Fruit fly (Drosophila melanogaster) whole organism, embryonic: ENCODE results near the gene Appl.

Source experiments
- Abd-B ChIP-seq: fragments of 200-800 bp; sonication (Bioruptor generic); optimal IDR thresholded peaks from 2 replicates; lab custom pipeline; 2018; ENCODE audit warnings: missing biosample characterization, mild to moderate bottlenecking, missing genetic modification characterization, moderate library complexity
- CG10267 ChIP-seq: fragments of 200-800 bp; sonication (Bioruptor generic); optimal IDR thresholded peaks from 2 replicates; lab custom pipeline; 2018; ENCODE audit warnings: missing biosample characterization, mild to moderate bottlenecking, missing genetic modification characterization, moderate library complexity
- CG10321 ChIP-seq: fragments of 200-800 bp; sonication (Bioruptor generic); IDR thresholded peaks from 2 replicates; pipeline ENCODE4 v1.3.6; 2022; ENCODE audit warnings: missing biosample characterization, missing genetic modification characterization
- CG11398 ChIP-seq: fragments of 200-800 bp; sonication (Bioruptor generic); optimal IDR thresholded peaks from 2 replicates; lab custom pipeline; 2016; ENCODE audit warnings: missing biosample characterization, missing genetic modification characterization
- CG12155 ChIP-seq: fragments of 200-800 bp; sonication (Bioruptor generic); optimal IDR thresholded peaks from 3 replicates; lab custom pipeline; 2016; ENCODE audit warnings: missing biosample characterization, missing genetic modification characterization
- CG1233 ChIP-seq: fragments of 200-800 bp; sonication (Bioruptor generic); optimal IDR thresholded peaks from 4 replicates; lab custom pipeline; 2018; ENCODE audit warnings: missing biosample characterization, mild to moderate bottlenecking, missing genetic modification characterization
- CG17361 ChIP-seq: fragments of 200-800 bp; sonication (Bioruptor generic); IDR thresholded peaks from 3 replicates; pipeline ENCODE4 v1.3.6; 2022; ENCODE audit warnings: missing biosample characterization, missing genetic modification characterization
- CG2875 ChIP-seq: fragments of 200-800 bp; sonication (Bioruptor generic); optimal IDR thresholded peaks from 2 replicates; lab custom pipeline; 2017; ENCODE audit warnings: missing biosample characterization, mild to moderate bottlenecking, missing genetic modification characterization, missing genetic modification reagents
- CG31441 ChIP-seq: fragments of 200-800 bp; sonication (Bioruptor generic); IDR thresholded peaks from 2 replicates; pipeline ENCODE4 v1.3.6; 2022; ENCODE audit warnings: missing biosample characterization, missing genetic modification characterization
- CG3163 ChIP-seq: fragments of 200-800 bp; sonication (Bioruptor generic); optimal IDR thresholded peaks from 3 replicates; lab custom pipeline; 2016; ENCODE audit warnings: missing biosample characterization, missing genetic modification characterization
- CG4328 ChIP-seq: fragments of 200-800 bp; sonication (Bioruptor generic); optimal IDR thresholded peaks from 3 replicates; lab custom pipeline; 2017; ENCODE audit warnings: missing biosample characterization, missing genetic modification reagents, missing genetic modification characterization
- CG4707 ChIP-seq: fragments of 200-800 bp; sonication (Bioruptor generic); optimal IDR thresholded peaks from 2 replicates; lab custom pipeline; 2018; ENCODE audit warnings: missing biosample characterization, mild to moderate bottlenecking, missing genetic modification characterization, moderate library complexity
- CG6175 ChIP-seq: fragments of 200-800 bp; sonication (Bioruptor generic); IDR thresholded peaks from 3 replicates; pipeline ENCODE4 v1.3.6; 2022; ENCODE audit warnings: missing biosample characterization, missing genetic modification characterization
- Dbx ChIP-seq: fragments of 200-800 bp; sonication (Bioruptor generic); IDR thresholded peaks from 3 replicates; pipeline ENCODE4 v1.3.6; 2022; ENCODE audit warnings: missing biosample characterization, missing genetic modification characterization
- Dll ChIP-seq: fragments of 200-800 bp; sonication (Bioruptor generic); IDR thresholded peaks from 4 replicates; pipeline ENCODE4 v1.3.6; 2022; ENCODE audit warnings: missing biosample characterization, missing genetic modification characterization; ENCODE audit not compliant: partially characterized antibody
- Dref ChIP-seq: fragments of 200-800 bp; sonication (Bioruptor generic); IDR thresholded peaks from 2 replicates; pipeline ENCODE4 v1.3.6; 2022; ENCODE audit warnings: missing biosample characterization, missing genetic modification characterization
- E2f2 ChIP-seq: fragments of 200-800 bp; sonication (Bioruptor generic); IDR thresholded peaks from 2 replicates; pipeline ENCODE4 v1.3.6; 2022; ENCODE audit warnings: missing biosample characterization, missing genetic modification characterization
- Ets65A ChIP-seq: fragments of 200-800 bp; sonication (Bioruptor generic); peaks from one replicate; lab custom pipeline; 2016; ENCODE audit warnings: missing biosample characterization, missing genetic modification characterization
- Fer3 ChIP-seq: fragments of 200-800 bp; sonication (Bioruptor generic); optimal IDR thresholded peaks from 2 replicates; lab custom pipeline; 2018; ENCODE audit warnings: missing biosample characterization, mild to moderate bottlenecking, missing genetic modification characterization, moderate library complexity
- Gsc ChIP-seq: fragments of 200-800 bp; sonication (Bioruptor generic); IDR thresholded peaks from 2 replicates; pipeline ENCODE4 v1.3.6; 2022; ENCODE audit warnings: missing biosample characterization, missing genetic modification characterization
- Hr51 ChIP-seq, 2 experiments: fragments of 200-800 bp; sonication (Bioruptor generic); optimal IDR thresholded peaks; 2 replicates in 1 of 2; 3 replicates in 1 of 2; lab custom pipeline; 2016 to 2018; ENCODE audit warnings: missing biosample characterization in 2 of 2, missing genetic modification characterization in 2 of 2, mild to moderate bottlenecking in 1 of 2, moderate library complexity in 1 of 2
- MBD-R2 ChIP-seq: fragments of 200-800 bp; sonication (Bioruptor generic); IDR thresholded peaks from 2 replicates; pipeline ENCODE4 v1.3.6; 2022; ENCODE audit warnings: missing biosample characterization, missing genetic modification characterization
- MTF-1 ChIP-seq: fragments of 200-800 bp; sonication (Bioruptor generic); optimal IDR thresholded peaks from 2 replicates; lab custom pipeline; 2018; ENCODE audit warnings: missing biosample characterization, mild to moderate bottlenecking, missing genetic modification characterization, borderline replicate concordance
- Sox100B ChIP-seq: fragments of 200-800 bp; sonication (Bioruptor generic); optimal IDR thresholded peaks from 3 replicates; lab custom pipeline; 2018; ENCODE audit warnings: missing biosample characterization, mild to moderate bottlenecking, missing genetic modification characterization
- Sry-β ChIP-seq: fragments of 200-800 bp; sonication (Bioruptor generic); optimal IDR thresholded peaks from 2 replicates; lab custom pipeline; 2018; ENCODE audit warnings: missing biosample characterization, mild to moderate bottlenecking, missing genetic modification characterization, moderate library complexity
- abd-A ChIP-seq: fragments of 200-800 bp; sonication (Bioruptor generic); optimal IDR thresholded peaks from 3 replicates; lab custom pipeline; 2019; ENCODE audit warnings: missing biosample characterization, mild to moderate bottlenecking, missing genetic modification characterization, moderate library complexity
- ap ChIP-seq: fragments of 200-800 bp; sonication (Bioruptor generic); IDR thresholded peaks from 2 replicates; pipeline ENCODE4 v1.3.6; 2022; ENCODE audit warnings: missing biosample characterization, missing genetic modification characterization
- ato ChIP-seq: fragments of 200-800 bp; sonication (Bioruptor generic); IDR thresholded peaks from 2 replicates; pipeline ENCODE4 v1.3.6; 2022; ENCODE audit warnings: missing biosample characterization, missing genetic modification characterization; ENCODE audit not compliant: partially characterized antibody
- az2 ChIP-seq: fragments of 200-800 bp; sonication (Bioruptor generic); optimal IDR thresholded peaks from 3 replicates; lab custom pipeline; 2016; ENCODE audit warnings: missing biosample characterization, missing genetic modification characterization
- cas ChIP-seq: fragments of 200-800 bp; sonication (Bioruptor generic); IDR thresholded peaks from 2 replicates; pipeline ENCODE4 v1.3.6; 2022; ENCODE audit warnings: missing biosample characterization, missing genetic modification characterization
- crc ChIP-seq: fragments of 200-800 bp; sonication (Bioruptor generic); optimal IDR thresholded peaks from 2 replicates; lab custom pipeline; 2016; ENCODE audit warnings: missing biosample characterization, missing genetic modification characterization
- dati ChIP-seq: fragments of 200-800 bp; sonication (Bioruptor generic); IDR thresholded peaks from 2 replicates; pipeline ENCODE4 v1.3.6; 2022; ENCODE audit warnings: missing biosample characterization, missing genetic modification characterization
- dpn ChIP-seq, 2 experiments: fragments of 200-800 bp; sonication (Bioruptor generic); optimal IDR thresholded peaks; 3 replicates each; lab custom pipeline; 2016; ENCODE audit warnings: missing biosample characterization in 2 of 2, missing genetic modification characterization in 2 of 2
- eyg ChIP-seq: fragments of 200-800 bp; sonication (Bioruptor generic); optimal IDR thresholded peaks from 3 replicates; lab custom pipeline; 2016; ENCODE audit warnings: missing biosample characterization, missing genetic modification characterization
- ftz-f1 ChIP-seq: fragments of 200-800 bp; sonication (Bioruptor generic); optimal IDR thresholded peaks from 2 replicates; lab custom pipeline; 2016; ENCODE audit warnings: missing biosample characterization, missing genetic modification characterization
- gt ChIP-seq: fragments of 200-800 bp; sonication (Bioruptor generic); IDR thresholded peaks from 2 replicates; pipeline ENCODE4 v1.3.6; 2022; ENCODE audit warnings: missing biosample characterization, missing genetic modification characterization
- insv ChIP-seq, 2 experiments: fragments of 200-800 bp; sonication (Bioruptor generic); optimal IDR thresholded peaks; 3 replicates each; lab custom pipeline; 2016 to 2018; ENCODE audit warnings: missing biosample characterization in 2 of 2, missing genetic modification characterization in 2 of 2
- mld ChIP-seq: fragments of 200-800 bp; sonication (Bioruptor generic); IDR thresholded peaks from 3 replicates; pipeline ENCODE4 v1.3.6; 2022; ENCODE audit warnings: missing biosample characterization, missing genetic modification characterization; ENCODE audit not compliant: partially characterized antibody
- oc ChIP-seq: fragments of 200-800 bp; sonication (Bioruptor generic); optimal IDR thresholded peaks from 2 replicates; lab custom pipeline; 2018; ENCODE audit warnings: missing biosample characterization, mild to moderate bottlenecking, missing genetic modification characterization, moderate library complexity
- pnt ChIP-seq: fragments of 200-800 bp; sonication (Bioruptor generic); optimal IDR thresholded peaks from 3 replicates; lab custom pipeline; 2016; ENCODE audit warnings: missing biosample characterization, missing genetic modification characterization
- rib ChIP-seq: fragments of 200-800 bp; sonication (Bioruptor generic); IDR thresholded peaks from 2 replicates; pipeline ENCODE4 v1.3.6; 2022; ENCODE audit warnings: missing biosample characterization, missing genetic modification characterization
- run ChIP-seq: fragments of 200-800 bp; sonication (Bioruptor generic); optimal IDR thresholded peaks from 3 replicates; lab custom pipeline; 2018; ENCODE audit warnings: missing biosample characterization, mild to moderate bottlenecking, missing genetic modification characterization
- sc ChIP-seq, 3 experiments: fragments of >200 bp in 2 of 3; fragments of 200-800 bp in 1 of 3; sonication (Bioruptor generic) in 1 of 3; optimal IDR thresholded peaks; 2 replicates in 2 of 3; 3 replicates in 1 of 3; lab custom pipeline; 2017; ENCODE audit warnings: mild to moderate bottlenecking in 1 of 3, missing biosample characterization in 1 of 3, missing genetic modification characterization in 1 of 3, missing genetic modification reagents in 1 of 3
- tgo ChIP-seq: fragments of 200-800 bp; sonication (Bioruptor generic); IDR thresholded peaks from 3 replicates; pipeline ENCODE4 v1.3.6; 2022; ENCODE audit warnings: missing biosample characterization, missing genetic modification characterization
- tll ChIP-seq, 2 experiments: fragments of 200-800 bp in 1 of 2; fragments of >200 bp in 1 of 2; sonication (Bioruptor generic) in 1 of 2; optimal IDR thresholded peaks; 2 replicates each; lab custom pipeline; 2017 to 2019; ENCODE audit warnings: missing biosample characterization in 2 of 2, missing genetic modification characterization in 2 of 2, mild to moderate bottlenecking in 1 of 2, moderate library complexity in 1 of 2
- tup ChIP-seq: fragments of 200-800 bp; sonication (Bioruptor generic); optimal IDR thresholded peaks from 2 replicates; lab custom pipeline; 2016; ENCODE audit warnings: missing biosample characterization, mild to moderate bottlenecking, missing genetic modification characterization, moderate library complexity
- wek ChIP-seq: fragments of 200-800 bp; sonication (Bioruptor generic); optimal IDR thresholded peaks from 3 replicates; lab custom pipeline; 2018; ENCODE audit warnings: missing biosample characterization, mild to moderate bottlenecking, missing genetic modification characterization, moderate library complexity
- zen ChIP-seq: fragments of 200-800 bp; sonication (Bioruptor generic); optimal IDR thresholded peaks from 3 replicates; lab custom pipeline; 2018; ENCODE audit warnings: missing biosample characterization, mild to moderate bottlenecking, missing genetic modification characterization, moderate library complexity

The Appl gene

dm6 chrX:493445-494190 lies 36.7 kb upstream of the Appl start, which contains the start of gene CG17896 (continued):
- TF ChIP-seq CG2875 (GFP tag; lab: Kevin White, UChicago) (peak; percentile 91), run (tag; lab: Kevin White, UChicago) (peak; percentile 91), CG1233 (peak; percentile 95), CG12155 (peak; percentile 98), tup (GFP tag; lab: Kevin White, UChicago) (peak; percentile 96), ato (no peak), az2 (GFP tag; lab: Kevin White, UChicago) (peak; percentile 94), CG6175 (GFP tag; lab: Robert Waterston, UW) (peak; percentile 98), ap (GFP tag; lab: Robert Waterston, UW) (peak; percentile 89), CG17361 (GFP tag; lab: Robert Waterston, UW) (peak; percentile 97), tgo (peak; percentile 98), CG31441 (GFP tag; lab: Robert Waterston, UW) (peak; percentile 92), oc (tag; lab: Kevin White, UChicago) (peak; percentile 95), mld (GFP tag; lab: Robert Waterston, UW) (no peak), Hr51 (GFP tag; optimal IDR thresholded peaks at IDR 0.05; lab: Kevin White, UChicago) (peak; percentile 96 to 98), CG10267 (tag; lab: Kevin White, UChicago) (peak; percentile 87), insv (GFP tag; optimal IDR thresholded peaks at IDR 0.05; lab: Kevin White, UChicago) (peak; percentile 35 to 67), Dbx (GFP tag; lab: Robert Waterston, UW) (peak; percentile 99), crc (peak; percentile 98), Sry-β (GFP tag; lab: Kevin White, UChicago) (no peak), E2f2 (GFP tag; lab: Robert Waterston, UW) (peak; percentile 80), CG10321 (GFP tag; lab: Robert Waterston, UW) (peak; percentile 80), Ets65A (GFP tag; lab: Kevin White, UChicago) (peak; percentile 100), Gsc (GFP tag; lab: Robert Waterston, UW) (peak; percentile 89), Dll (GFP tag; lab: Robert Waterston, UW) (no peak), CG3163 (GFP tag; lab: Kevin White, UChicago) (peak; percentile 92), tll (GFP tag; optimal IDR thresholded peaks at IDR 0.05; lab: Kevin White, UChicago) (no peak), sc (optimal IDR thresholded peaks at IDR 0.05; lab: Kevin White, UChicago) (no peak), sc (GFP tag; optimal IDR thresholded peaks at IDR 0.05; lab: Kevin White, UChicago) (peak; percentile 79), gt (GFP tag; lab: Robert Waterston, UW) (peak; percentile 79; the same call in 1 of the 2 replicates), Dref (GFP tag; lab: Robert Waterston, UW) (peak; percentile 53), abd-A (peak; percentile 73), zen (tag; lab: Kevin White, UChicago) (peak; percentile 91), ftz-f1 (peak; percentile 19), CG4707 (GFP tag; lab: Kevin White, UChicago) (peak; percentile 85), CG11398 (GFP tag; lab: Kevin White, UChicago) (peak; percentile 98), Abd-B (GFP tag; lab: Kevin White, UChicago) (peak; percentile 98), dpn (GFP tag; optimal IDR thresholded peaks at IDR 0.05; lab: Kevin White, UChicago) (peak; percentile 99), rib (peak; percentile 99), MBD-R2 (GFP tag; lab: Robert Waterston, UW) (peak; percentile 98), pnt (peak; percentile 98), eyg (peak; percentile 97), Sox100B (GFP tag; lab: Kevin White, UChicago) (peak; percentile 92), CG4328 (GFP tag; lab: Kevin White, UChicago) (peak; percentile 73), cas (GFP tag; lab: Robert Waterston, UW) (peak; percentile 98), MTF-1 (peak; percentile 90), Fer3 (peak; percentile 99), dati (peak; percentile 90), wek (GFP tag; lab: Kevin White, UChicago) (peak; percentile 84)
